Fruit fly (Drosophila melanogaster) whole organism, embryonic: ENCODE measurements around the gene CG17549.

Source experiments
- B-H1 ChIP-seq: fragments of 200-800 bp; sonication (Bioruptor generic); IDR thresholded peaks from 3 replicates; pipeline ENCODE4 v1.3.6; 2022; ENCODE audit warnings: missing biosample characterization, missing genetic modification characterization
- Bdp1 ChIP-seq: fragments of 200-800 bp; sonication (Bioruptor generic); optimal IDR thresholded peaks from 3 replicates; lab custom pipeline; 2016; ENCODE audit warnings: missing biosample characterization, missing genetic modification characterization
- Blimp-1 ChIP-seq: fragments of 200-800 bp; sonication (Bioruptor generic); optimal IDR thresholded peaks from 3 replicates; lab custom pipeline; 2018; ENCODE audit warnings: missing biosample characterization, missing genetic modification characterization, mild to moderate bottlenecking, moderate library complexity, missing genetic modification reagents
- CG10543 ChIP-seq: fragments of 200-800 bp; sonication (Bioruptor generic); optimal IDR thresholded peaks from 3 replicates; lab custom pipeline; 2017; ENCODE audit warnings: missing biosample characterization, mild to moderate bottlenecking, missing genetic modification characterization, moderate library complexity
- CG11093 ChIP-seq: fragments of 200-800 bp; sonication (Bioruptor generic); IDR thresholded peaks from 3 replicates; pipeline ENCODE4 v1.3.6; 2022; ENCODE audit warnings: missing biosample characterization, missing genetic modification characterization
- CG12155 ChIP-seq: fragments of 200-800 bp; sonication (Bioruptor generic); optimal IDR thresholded peaks from 3 replicates; lab custom pipeline; 2016; ENCODE audit warnings: missing biosample characterization, missing genetic modification characterization
- CG12659 ChIP-seq: fragments of 200-800 bp; sonication (Bioruptor generic); optimal IDR thresholded peaks from 3 replicates; lab custom pipeline; 2017; ENCODE audit warnings: mild to moderate bottlenecking, missing biosample characterization, missing genetic modification reagents, missing genetic modification characterization
- CG12769 ChIP-seq: fragments of 200-800 bp; sonication (Bioruptor generic); optimal IDR thresholded peaks from 2 replicates; lab custom pipeline; 2019; ENCODE audit warnings: missing biosample characterization, mild to moderate bottlenecking, missing genetic modification characterization, moderate library complexity
- CG1529 ChIP-seq: fragments of 200-800 bp; sonication (Bioruptor generic); optimal IDR thresholded peaks from 3 replicates; lab custom pipeline; 2018; ENCODE audit warnings: missing biosample characterization, missing genetic modification characterization
- CG15514 ChIP-seq: fragments of 200-800 bp; sonication (Bioruptor generic); optimal IDR thresholded peaks from 3 replicates; lab custom pipeline; 2017; ENCODE audit warnings: missing biosample characterization, missing genetic modification characterization, mild to moderate bottlenecking, moderate library complexity, missing genetic modification reagents
- CG1792 ChIP-seq: fragments of 200-800 bp; sonication (Bioruptor generic); optimal IDR thresholded peaks from 2 replicates; lab custom pipeline; 2016; ENCODE audit warnings: missing biosample characterization, missing genetic modification characterization
- CG18262 ChIP-seq: fragments of 200-800 bp; optimal IDR thresholded peaks from 3 replicates; lab custom pipeline; 2019; ENCODE audit warnings: missing biosample characterization, mild to moderate bottlenecking, missing genetic modification characterization, moderate library complexity
- CG2678 ChIP-seq: fragments of 200-800 bp; sonication (Bioruptor generic); optimal IDR thresholded peaks from 3 replicates; lab custom pipeline; 2019; ENCODE audit warnings: missing biosample characterization, mild to moderate bottlenecking, missing genetic modification characterization, moderate library complexity
- CG31224 ChIP-seq: fragments of 200-800 bp; sonication (Bioruptor generic); IDR thresholded peaks from 2 replicates; pipeline ENCODE4 v1.3.6; 2022; ENCODE audit warnings: missing biosample characterization, missing genetic modification characterization
- CG34422 ChIP-seq: fragments of 200-800 bp; sonication (Bioruptor generic); IDR thresholded peaks from 3 replicates; pipeline ENCODE4 v1.3.6; 2022; ENCODE audit warnings: missing biosample characterization, missing genetic modification characterization
- CG43689 ChIP-seq: fragments of 200-800 bp; sonication (Bioruptor generic); IDR thresholded peaks from 2 replicates; pipeline ENCODE4 v1.3.6; 2022; ENCODE audit warnings: missing biosample characterization, missing genetic modification characterization
- CG5180 ChIP-seq: fragments of 200-800 bp; sonication (Bioruptor generic); optimal IDR thresholded peaks from 3 replicates; lab custom pipeline; 2017; ENCODE audit warnings: missing biosample characterization, missing genetic modification characterization, mild to moderate bottlenecking, moderate library complexity, missing genetic modification reagents
- CG6683 ChIP-seq: fragments of 200-800 bp; sonication (Bioruptor generic); optimal IDR thresholded peaks from 2 replicates; lab custom pipeline; 2017; ENCODE audit warnings: missing biosample characterization, mild to moderate bottlenecking, missing genetic modification characterization, missing genetic modification reagents
- CG7357 ChIP-seq: fragments of 200-800 bp; sonication (Bioruptor generic); IDR thresholded peaks from 3 replicates; pipeline ENCODE4 v1.3.6; 2022; ENCODE audit warnings: missing biosample characterization, missing genetic modification characterization
- CG9817 ChIP-seq: fragments of 200-800 bp; sonication (Bioruptor generic); optimal IDR thresholded peaks from 2 replicates; lab custom pipeline; 2018; ENCODE audit warnings: missing biosample characterization, mild to moderate bottlenecking, missing genetic modification characterization, moderate library complexity
- Dad ChIP-seq: fragments of 200-800 bp; sonication (Bioruptor generic); optimal IDR thresholded peaks from 3 replicates; lab custom pipeline; 2016; ENCODE audit warnings: missing biosample characterization, missing genetic modification characterization
- Dip2 ChIP-seq: fragments of 200-800 bp; sonication (Bioruptor generic); IDR thresholded peaks from 2 replicates; pipeline ENCODE4 v1.3.6; 2022; ENCODE audit warnings: missing biosample characterization, missing genetic modification characterization
- Drgx ChIP-seq: fragments of 200-800 bp; sonication (Bioruptor generic); IDR thresholded peaks from 2 replicates; pipeline ENCODE4 v1.3.6; 2022; ENCODE audit warnings: missing biosample characterization, missing genetic modification characterization
- HLH3B ChIP-seq: fragments of 200-800 bp; sonication (Bioruptor generic); IDR thresholded peaks from 2 replicates; pipeline ENCODE4 v1.3.6; 2022; ENCODE audit warnings: missing biosample characterization, missing genetic modification characterization
- Jarid2 ChIP-seq: fragments of 200-800 bp; sonication (Bioruptor generic); optimal IDR thresholded peaks from 3 replicates; lab custom pipeline; 2017; ENCODE audit warnings: mild to moderate bottlenecking, missing biosample characterization, missing genetic modification reagents, missing genetic modification characterization
- MBD-R2 ChIP-seq: fragments of 200-800 bp; sonication (Bioruptor generic); IDR thresholded peaks from 2 replicates; pipeline ENCODE4 v1.3.6; 2022; ENCODE audit warnings: missing biosample characterization, missing genetic modification characterization
- Nf-YC ChIP-seq: fragments of 200-800 bp; optimal IDR thresholded peaks from 3 replicates; lab custom pipeline; 2019; ENCODE audit warnings: missing biosample characterization, mild to moderate bottlenecking, missing genetic modification characterization, moderate library complexity
- Optix ChIP-seq: fragments of 200-800 bp; sonication (Bioruptor generic); IDR thresholded peaks from 3 replicates; pipeline ENCODE4 v1.3.6; 2022; ENCODE audit warnings: missing biosample characterization, missing genetic modification characterization
- Ravus ChIP-seq: fragments of 200-800 bp; sonication (Bioruptor generic); IDR thresholded peaks from 2 replicates; pipeline ENCODE4 v1.3.6; 2022; ENCODE audit warnings: missing biosample characterization, missing genetic modification characterization
- Tbp ChIP-seq: fragments of >200 bp; optimal IDR thresholded peaks from 2 replicates; lab custom pipeline; 2018; ENCODE audit warnings: missing biosample characterization, missing genetic modification characterization
- Usf ChIP-seq: fragments of 200-800 bp; sonication (Bioruptor generic); optimal IDR thresholded peaks from 2 replicates; lab custom pipeline; 2017; ENCODE audit warnings: missing genotype, missing biosample characterization, missing genetic modification characterization
- YL-1 ChIP-seq: fragments of 200-800 bp; sonication (Bioruptor generic); optimal IDR thresholded peaks from 3 replicates; lab custom pipeline; 2017; ENCODE audit warnings: missing biosample characterization, mild to moderate bottlenecking, missing genetic modification characterization
- aop ChIP-seq: fragments of 200-800 bp; sonication (Bioruptor generic); IDR thresholded peaks from 2 replicates; pipeline ENCODE4 v1.3.6; 2022; ENCODE audit warnings: missing biosample characterization, missing genetic modification characterization
- az2 ChIP-seq: fragments of 200-800 bp; sonication (Bioruptor generic); optimal IDR thresholded peaks from 3 replicates; lab custom pipeline; 2016; ENCODE audit warnings: missing biosample characterization, missing genetic modification characterization
- bab2 ChIP-seq: fragments of 200-800 bp; sonication (Bioruptor generic); optimal IDR thresholded peaks from 2 replicates; lab custom pipeline; 2016; ENCODE audit warnings: missing biosample characterization, missing genetic modification characterization
- bsh ChIP-seq, 2 experiments: fragments of 200-800 bp; sonication (Bioruptor generic); optimal IDR thresholded peaks; 2 replicates each; lab custom pipeline; 2017 to 2018; ENCODE audit warnings: mild to moderate bottlenecking in 2 of 2, missing biosample characterization in 2 of 2, missing genetic modification characterization in 2 of 2, moderate library complexity in 1 of 2
- chif ChIP-seq, 2 experiments: fragments of 200-800 bp; sonication (Bioruptor generic); optimal IDR thresholded peaks; 3 replicates each; lab custom pipeline; 2016; ENCODE audit warnings: missing biosample characterization in 2 of 2, missing genetic modification characterization in 2 of 2
- chinmo ChIP-seq: fragments of 200-800 bp; sonication (Bioruptor generic); IDR thresholded peaks from 4 replicates; pipeline ENCODE4 v1.3.6; 2022; ENCODE audit warnings: missing biosample characterization, missing genetic modification characterization; ENCODE audit not compliant: partially characterized antibody
- dmrt99B ChIP-seq: fragments of 200-800 bp; sonication (Bioruptor generic); optimal IDR thresholded peaks from 2 replicates; lab custom pipeline; 2018; ENCODE audit warnings: missing biosample characterization, mild to moderate bottlenecking, missing genetic modification characterization, moderate library complexity
- grau ChIP-seq: fragments of 200-800 bp; optimal IDR thresholded peaks from 3 replicates; lab custom pipeline; 2019; ENCODE audit warnings: missing biosample characterization, mild to moderate bottlenecking, missing genetic modification characterization, moderate library complexity
- inv ChIP-seq: fragments of 200-800 bp; sonication (Bioruptor generic); IDR thresholded peaks from 2 replicates; pipeline ENCODE4 v1.3.6; 2022; ENCODE audit warnings: missing biosample characterization, missing genetic modification characterization; ENCODE audit not compliant: partially characterized antibody
- nau ChIP-seq: fragments of 200-800 bp; sonication (Bioruptor generic); optimal IDR thresholded peaks from 3 replicates; lab custom pipeline; 2017; ENCODE audit warnings: missing biosample characterization, mild to moderate bottlenecking, missing genetic modification characterization, missing genetic modification reagents
- nerfin-2 ChIP-seq: fragments of 200-800 bp; sonication (Bioruptor generic); IDR thresholded peaks from 2 replicates; pipeline ENCODE4 v1.3.6; 2022; ENCODE audit warnings: missing biosample characterization, missing genetic modification characterization; ENCODE audit not compliant: partially characterized antibody
- tap ChIP-seq: fragments of 200-800 bp; optimal IDR thresholded peaks from 3 replicates; lab custom pipeline; 2019; ENCODE audit warnings: missing biosample characterization, mild to moderate bottlenecking, missing genetic modification characterization, moderate library complexity
- tna ChIP-seq: fragments of 200-800 bp; sonication (Bioruptor generic); IDR thresholded peaks from 2 replicates; pipeline ENCODE4 v1.3.6; 2022; ENCODE audit warnings: missing biosample characterization, missing genetic modification characterization; ENCODE audit not compliant: partially characterized antibody
- toy ChIP-seq: fragments of 200-800 bp; sonication (Bioruptor generic); IDR thresholded peaks from 2 replicates; pipeline ENCODE4 v1.3.6; 2022; ENCODE audit warnings: missing biosample characterization, missing genetic modification characterization
- unc-4 ChIP-seq: fragments of 200-800 bp; sonication (Bioruptor generic); IDR thresholded peaks from 2 replicates; pipeline ENCODE4 v1.3.6; 2022; ENCODE audit warnings: missing biosample characterization, missing genetic modification characterization; ENCODE audit not compliant: partially characterized antibody
- wek ChIP-seq: fragments of 200-800 bp; sonication (Bioruptor generic); optimal IDR thresholded peaks from 3 replicates; lab custom pipeline; 2018; ENCODE audit warnings: missing biosample characterization, mild to moderate bottlenecking, missing genetic modification characterization, moderate library complexity

The CG17549 gene

DNA sequence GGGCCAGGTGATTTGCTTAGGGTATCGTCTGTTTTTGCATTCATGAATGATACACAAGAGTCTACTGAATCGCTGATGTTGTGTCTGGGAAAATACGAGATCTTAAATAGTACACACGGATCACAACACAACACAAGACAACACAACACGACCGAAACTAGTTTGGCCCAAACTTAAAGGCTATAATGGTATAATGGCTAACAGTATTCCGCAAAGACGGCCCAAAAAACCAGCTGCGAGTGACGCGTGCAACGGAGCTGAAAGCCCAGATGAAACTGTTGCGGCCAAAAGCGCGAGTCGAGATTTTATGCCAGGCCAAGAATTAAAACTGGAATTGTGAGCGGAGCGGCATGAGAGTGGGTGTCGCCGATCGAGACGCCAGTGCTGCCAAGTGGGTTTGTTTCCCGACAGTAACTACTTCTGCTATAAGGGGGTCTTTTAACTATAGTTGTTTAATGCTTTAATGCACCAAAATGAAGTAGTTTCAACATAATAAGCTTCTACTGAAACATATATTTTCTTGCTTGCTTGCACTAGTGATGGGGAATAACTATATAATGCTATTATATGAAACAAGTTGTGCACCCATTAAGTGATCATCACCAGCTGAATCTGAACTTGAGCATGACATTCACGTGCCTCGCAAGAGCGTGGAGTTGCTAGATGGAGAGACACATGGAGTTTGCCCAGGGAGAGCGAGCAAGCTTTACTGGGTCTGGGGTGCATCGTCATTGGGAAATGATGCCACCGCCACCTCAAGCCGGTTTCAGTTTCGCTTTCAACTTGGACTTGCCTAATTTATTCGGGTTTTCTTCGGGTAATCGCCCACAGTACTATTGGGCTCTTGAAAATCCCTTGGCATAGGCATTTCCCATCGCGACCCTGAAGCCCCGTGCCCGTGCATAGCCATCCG lies 49.1 kb upstream of the CG17549 start (continued):
- peak; percentile 44 for TF ChIP-seq CG12769 (tag; lab: Kevin White, UChicago)
- TF ChIP-seq CG10543 (GFP tag; lab: Kevin White, UChicago): no peak
- TF ChIP-seq wek (GFP tag; lab: Kevin White, UChicago): no peak
- no peak for TF ChIP-seq Usf (GFP tag; lab: Kevin White, UChicago)
- peak; percentile 43 for TF ChIP-seq Jarid2
- TF ChIP-seq chinmo (GFP tag; lab: Robert Waterston, UW): peak; percentile 82; the same call in 3 of the 4 replicates
- TF ChIP-seq Drgx (GFP tag; lab: Robert Waterston, UW): 0 out of 2 replicates have a peak, but pooled peaks have one; percentile 21
- no peak for TF ChIP-seq inv (GFP tag; lab: Robert Waterston, UW)
- no peak for TF ChIP-seq CG7357 (GFP tag; lab: Robert Waterston, UW)
- TF ChIP-seq HLH3B (GFP tag; lab: Robert Waterston, UW): 0 out of 2 replicates have a peak, but pooled peaks have one; percentile 23
- TF ChIP-seq CG2678 (tag; lab: Kevin White, UChicago): peak; percentile 2
- TF ChIP-seq MBD-R2 (GFP tag; lab: Robert Waterston, UW): no peak
- no peak for TF ChIP-seq CG9817 (tag; lab: Kevin White, UChicago)
- peak; percentile 92 for TF ChIP-seq CG5180 (GFP tag; lab: Kevin White, UChicago)
- TF ChIP-seq az2 (GFP tag; lab: Kevin White, UChicago): peak; percentile 9
- peak; percentile 17; the same call in 1 of the 3 replicates for TF ChIP-seq CG34422 (GFP tag; lab: Robert Waterston, UW)
- TF ChIP-seq Blimp-1: peak; percentile 99
- no peak for TF ChIP-seq Dip2
- no peak for TF ChIP-seq Ravus (GFP tag; lab: Robert Waterston, UW)
- no peak for TF ChIP-seq CG31224 (GFP tag; lab: Robert Waterston, UW)
- TF ChIP-seq B-H1: no peak
- no peak for TF ChIP-seq nau
- TF ChIP-seq CG18262 (tag; lab: Kevin White, UChicago): no peak
- no peak for TF ChIP-seq CG1792 (GFP tag; lab: Kevin White, UChicago)
- TF ChIP-seq CG12659 (GFP tag; lab: Kevin White, UChicago): no peak
- no peak for TF ChIP-seq tap (tag; lab: Kevin White, UChicago)
- TF ChIP-seq CG43689 (GFP tag; lab: Robert Waterston, UW): no peak
- TF ChIP-seq unc-4 (GFP tag; lab: Robert Waterston, UW): no peak
- TF ChIP-seq dmrt99B (tag; lab: Kevin White, UChicago): peak; percentile 10
- no peak for TF ChIP-seq chif (GFP tag; optimal IDR thresholded peaks at IDR 0.05; lab: Kevin White, UChicago)
- no peak for TF ChIP-seq nerfin-2 (GFP tag; lab: Robert Waterston, UW)
- TF ChIP-seq aop (GFP tag; lab: Robert Waterston, UW): no peak
- TF ChIP-seq CG12155 (GFP tag; lab: Kevin White, UChicago): no peak
- TF ChIP-seq Optix (GFP tag; lab: Robert Waterston, UW): no peak
- TF ChIP-seq bab2 (GFP tag; lab: Kevin White, UChicago): no peak
- TF ChIP-seq Dad (GFP tag; lab: Kevin White, UChicago): no peak
- no peak for TF ChIP-seq YL-1 (GFP tag; lab: Kevin White, UChicago)
- no peak for TF ChIP-seq Tbp (GFP tag; lab: Kevin White, UChicago)
- TF ChIP-seq CG11093 (GFP tag; lab: Robert Waterston, UW): 0 out of 3 replicates have a peak, but pooled peaks have one; percentile 9
- TF ChIP-seq Bdp1 (GFP tag; lab: Kevin White, UChicago): no peak
- peak; percentile 10 for TF ChIP-seq Nf-YC (tag; lab: Kevin White, UChicago)
- no peak for TF ChIP-seq CG6683 (GFP tag; lab: Kevin White, UChicago)
- TF ChIP-seq CG15514 (GFP tag; lab: Kevin White, UChicago): peak; percentile 8
- TF ChIP-seq bsh (GFP tag; optimal IDR thresholded peaks at IDR 0.05; lab: Kevin White, UChicago): peak in 1 of 2 experiments; percentile 6
- no peak for TF ChIP-seq grau (tag; lab: Kevin White, UChicago)
- TF ChIP-seq toy (GFP tag; lab: Robert Waterston, UW): no peak
- TF ChIP-seq tna (GFP tag; lab: Robert Waterston, UW): peak; percentile 51; the same call in 1 of the 2 replicates
- TF ChIP-seq CG1529 (GFP tag; lab: Kevin White, UChicago): no peak
